Worm (Caenorhabditis elegans): ENCODE data around the gene jmjd-2.
A peak's percentile ranks its signal among the peaks of the same experiment; 100 is the strongest.

jmjd-2 gene

DNA sequence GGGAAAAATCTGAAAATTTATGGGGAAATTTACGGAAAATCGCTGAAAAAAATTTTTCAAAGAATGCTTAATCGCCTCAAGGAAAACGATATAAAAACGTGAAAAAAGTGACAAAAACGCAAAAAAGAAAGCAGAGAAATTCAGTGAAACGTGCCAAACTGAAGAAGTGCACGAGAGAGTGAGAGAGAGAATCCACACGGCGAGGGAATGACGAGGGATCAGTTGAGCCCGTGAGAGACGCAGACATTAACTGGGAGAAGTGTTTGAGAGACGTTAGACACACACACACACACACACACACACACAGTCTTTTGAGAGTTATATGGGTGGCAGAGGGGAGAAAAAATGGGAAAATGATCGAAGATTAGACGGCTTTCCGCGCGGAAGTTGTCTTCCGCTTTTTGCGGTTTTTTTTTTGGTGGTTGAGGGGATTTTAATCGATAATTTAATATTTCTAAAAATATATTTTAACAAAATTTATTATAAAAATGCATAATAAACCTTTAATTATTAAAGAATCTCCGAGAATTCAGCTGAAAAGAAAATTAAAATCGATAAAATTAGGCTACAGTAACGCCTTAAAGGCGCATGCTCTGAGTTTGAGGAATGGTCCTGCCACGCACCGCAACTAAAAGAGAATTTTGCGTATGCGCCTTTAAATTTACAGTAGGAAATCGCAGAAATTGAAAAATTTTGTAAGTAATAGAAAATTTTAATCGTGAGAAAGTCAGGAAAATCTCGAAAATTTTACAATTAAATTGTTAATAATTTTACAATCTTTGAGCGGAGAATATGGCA, 1.3 kb upstream of the jmjd-2 start (continued):
- TF ChIP-seq atf-7 (tag; optimal IDR thresholded peaks at IDR 0.05) (no peak), Y67H2A.10 (GFP tag; conservative IDR thresholded peaks at IDR 0.05) (no peak), T07F8.4 (tag; optimal IDR thresholded peaks at IDR 0.05) (no peak), snpc-4 (GFP tag; optimal IDR thresholded peaks at IDR 0.05) (no peak), snpc-4 (tag; optimal IDR thresholded peaks at IDR 0.05) (peak in 2 of 4 experiments; percentile 17 to 60), F57A8.1 (GFP tag; optimal IDR thresholded peaks at IDR 0.05) (no peak), bed-1 (GFP tag; IDR thresholded peaks at IDR 0.05) (no peak), tlf-1 (GFP tag; optimal IDR thresholded peaks at IDR 0.05) (peak; percentile 73), F52B5.7 (tag; optimal IDR thresholded peaks at IDR 0.05) (no peak), lag-1 (GFP tag; IDR thresholded peaks at IDR 0.05) (no peak), lin-40 (tag; optimal IDR thresholded peaks at IDR 0.05) (peak; percentile 20), mxl-1 (tag; optimal IDR thresholded peaks at IDR 0.05) (no peak), ceh-91 (GFP tag; IDR thresholded peaks at IDR 0.05) (peak; percentile 93), lsl-1 (GFP tag; optimal IDR thresholded peaks at IDR 0.05) (peak; percentile 100), C17E4.6 (GFP tag; IDR thresholded peaks at IDR 0.05) (no peak), K11D2.4 (GFP tag; IDR thresholded peaks at IDR 0.05) (no peak), let-526 (GFP tag; IDR thresholded peaks at IDR 0.05) (no peak), rcor-1 (GFP tag; IDR thresholded peaks at IDR 0.05) (peak; percentile 82), hmg-20 (GFP tag; IDR thresholded peaks at IDR 0.05) (0 out of 2 replicates have a peak, but pooled peaks have one; percentile 7), mes-4 (tag; optimal IDR thresholded peaks at IDR 0.05) (no peak), hlh-12 (tag; optimal IDR thresholded peaks at IDR 0.05) (no peak), madf-3 (GFP tag; IDR thresholded peaks at IDR 0.05) (0 out of 2 replicates have a peak, but pooled peaks have one; percentile 73), egrh-3 (GFP tag; IDR thresholded peaks at IDR 0.05) (no peak), cebp-1 (GFP tag; IDR thresholded peaks at IDR 0.05) (no peak), cebp-1 (tag; optimal IDR thresholded peaks at IDR 0.05) (peak; percentile 44), C06A6.2 (GFP tag; conservative IDR thresholded peaks at IDR 0.05) (no peak), lin-54 (GFP tag; optimal IDR thresholded peaks at IDR 0.05) (peak; percentile 95), Y53G8AR.9 (GFP tag; conservative IDR thresholded peaks at IDR 0.05) (peak; percentile 32; the same call in 1 of the 2 replicates), F55B11.4 (tag; optimal IDR thresholded peaks at IDR 0.05; ENCODE audit: borderline replicate concordance, insufficient read depth) (no peak), xnd-1 (tag; optimal IDR thresholded peaks at IDR 0.05) (peak; percentile 100), F49E8.2 (tag; optimal IDR thresholded peaks at IDR 0.05; ENCODE audit: insufficient read depth) (peak; percentile 65), ets-4 (GFP tag; optimal IDR thresholded peaks at IDR 0.05) (no peak), tbp1 (GFP tag; optimal IDR thresholded peaks at IDR 0.05) (peak; percentile 53), F33H1.4 (GFP tag; IDR thresholded peaks at IDR 0.05) (peak; percentile 99), ceh-100 (GFP tag; IDR thresholded peaks at IDR 0.05) (peak; percentile 68), nhr-90 (tag; optimal IDR thresholded peaks at IDR 0.05) (no peak), somi-1 (GFP tag; optimal IDR thresholded peaks at IDR 0.05) (no peak), tbx-9 (tag; optimal IDR thresholded peaks at IDR 0.05; ENCODE audit: borderline replicate concordance) (no peak), ccch-3 (GFP tag; optimal IDR thresholded peaks at IDR 0.05) (no peak), Y53F4B.3 (GFP tag; IDR thresholded peaks at IDR 0.05) (peak; percentile 56), bed-2 (GFP tag; IDR thresholded peaks at IDR 0.05) (no peak), attf-6 (GFP tag; IDR thresholded peaks at IDR 0.05) (peak; percentile 75), Y95B8A.8 (GFP tag; IDR thresholded peaks at IDR 0.05) (peak; percentile 78; the same call in 1 of the 2 replicates), K12H6.12 (tag; optimal IDR thresholded peaks at IDR 0.05) (peak; percentile 15), F39B2.1 (GFP tag; IDR thresholded peaks at IDR 0.05) (no peak), T26A5.8 (tag; optimal IDR thresholded peaks at IDR 0.05) (no peak), zim-3 (tag; optimal IDR thresholded peaks at IDR 0.05) (no peak)

Data from whole organism, young adult.